Worm (Caenorhabditis elegans) whole organism, early embryonic: ENCODE measurements around the gene clec-224.

Source experiments
- aly-1 ChIP-seq: sonication (generic microtip); optimal IDR thresholded peaks from 2 replicates; lab custom pipeline; 2016; ENCODE audit warnings: missing genetic modification characterization, missing compliant biosample characterization
- ama-1 ChIP-seq: fragments of 150-350 bp; optimal IDR thresholded peaks from 2 replicates; lab custom pipeline; 2014
- ceh-13 ChIP-seq: fragments of 200-800 bp; sonication (Bioruptor generic); optimal IDR thresholded peaks from 2 replicates; lab custom pipeline; 2018; ENCODE audit warnings: mild to moderate bottlenecking, missing genetic modification characterization, missing compliant biosample characterization
- flt-1 ChIP-seq: fragments of 200-800 bp; sonication (Bioruptor generic); IDR thresholded peaks from 2 replicates; pipeline ENCODE4 v1.3.6; 2022; ENCODE audit warnings: missing genetic modification characterization, missing compliant biosample characterization

DNA sequence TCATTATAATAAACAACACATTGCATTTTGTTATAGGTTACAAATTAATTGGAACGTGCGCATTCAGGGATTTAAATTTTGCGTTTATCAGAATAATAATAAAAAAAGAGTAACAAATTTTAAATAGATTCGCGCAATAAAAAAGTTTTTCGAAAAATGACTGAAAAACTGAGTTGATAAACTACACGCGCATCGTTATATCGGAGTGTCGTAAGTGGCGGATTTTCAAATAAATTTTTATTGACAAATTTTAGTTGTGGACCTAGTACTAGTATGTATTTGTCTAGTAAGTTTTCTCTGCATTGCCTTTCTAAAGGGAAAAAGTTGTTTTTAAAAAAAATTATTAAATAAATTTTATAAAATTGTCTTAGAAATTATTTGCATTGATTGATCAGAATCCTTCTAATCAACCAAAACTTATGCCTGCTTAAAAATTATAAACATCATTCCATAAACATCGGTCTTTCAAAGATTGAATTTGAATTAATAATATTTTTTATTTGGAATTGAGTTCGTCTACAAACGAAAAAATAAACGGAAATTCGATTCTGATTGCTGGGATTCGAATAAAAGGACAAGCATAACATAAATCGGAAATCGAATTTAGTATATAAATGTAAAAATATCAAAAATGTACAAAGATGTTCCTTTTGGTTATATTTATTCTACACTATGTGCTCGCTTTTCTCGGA lies 5.2 kb upstream of the clec-224 start, which contains the start of gene srd-4:
- no peak for TF ChIP-seq aly-1 (tag; lab: Kevin White, UChicago)
- TF ChIP-seq flt-1 (GFP tag; lab: Robert Waterston, UW): no peak
- no peak for TF ChIP-seq ceh-13 (GFP tag; lab: Kevin White, UChicago)
- TF ChIP-seq ama-1 (lab: Kevin White, UChicago): no peak
